Worm (Caenorhabditis elegans): ENCODE data around the gene art-1.
A peak's percentile ranks its signal among the peaks of the same experiment; 100 is the strongest.

Gene art-1

ce11 chrII:6926488-6926887 is 45.5 kb downstream of the art-1 start (continued):
- TF ChIP-seq ceh-16 (tag; optimal IDR thresholded peaks at IDR 0.05) (no peak), R02D3.7 (tag; optimal IDR thresholded peaks at IDR 0.05) (no peak), ztf-11 (tag; optimal IDR thresholded peaks at IDR 0.05) (no peak), snpc-4 (tag; optimal IDR thresholded peaks at IDR 0.05) (peak; percentile 30), mdl-1 (tag; optimal IDR thresholded peaks at IDR 0.05) (peak; percentile 26 to 77), unc-55 (GFP tag; optimal IDR thresholded peaks at IDR 0.05) (peak; percentile 88), sem-4 (tag; optimal IDR thresholded peaks at IDR 0.05) (peak; percentile 44), nhr-237 (tag; optimal IDR thresholded peaks at IDR 0.05) (no peak), nhr-25 (tag; optimal IDR thresholded peaks at IDR 0.05) (peak; percentile 60), skn-1 (tag; optimal IDR thresholded peaks at IDR 0.05) (no peak), peb-1 (tag; optimal IDR thresholded peaks at IDR 0.05) (peak; percentile 14), nhr-129 (tag; optimal IDR thresholded peaks at IDR 0.05) (peak; percentile 78), ama-1 (optimal IDR thresholded peaks at IDR 0.05) (peak; percentile 46), F13H6.1 (tag; optimal IDR thresholded peaks at IDR 0.05) (peak; percentile 86), gmeb-1 (tag; optimal IDR thresholded peaks at IDR 0.05) (peak; percentile 47), nhr-77 (tag; optimal IDR thresholded peaks at IDR 0.05) (no peak), nhr-21 (tag; optimal IDR thresholded peaks at IDR 0.05) (peak; percentile 7), unc-62 (GFP tag; optimal IDR thresholded peaks at IDR 0.05) (no peak), zag-1 (tag; optimal IDR thresholded peaks at IDR 0.05) (peak; percentile 86), ztf-4 (tag; optimal IDR thresholded peaks at IDR 0.05) (peak; percentile 61), mbf-1 (tag; optimal IDR thresholded peaks at IDR 0.05) (no peak), ZK546.5 (tag; optimal IDR thresholded peaks at IDR 0.05) (no peak)

DNA sequence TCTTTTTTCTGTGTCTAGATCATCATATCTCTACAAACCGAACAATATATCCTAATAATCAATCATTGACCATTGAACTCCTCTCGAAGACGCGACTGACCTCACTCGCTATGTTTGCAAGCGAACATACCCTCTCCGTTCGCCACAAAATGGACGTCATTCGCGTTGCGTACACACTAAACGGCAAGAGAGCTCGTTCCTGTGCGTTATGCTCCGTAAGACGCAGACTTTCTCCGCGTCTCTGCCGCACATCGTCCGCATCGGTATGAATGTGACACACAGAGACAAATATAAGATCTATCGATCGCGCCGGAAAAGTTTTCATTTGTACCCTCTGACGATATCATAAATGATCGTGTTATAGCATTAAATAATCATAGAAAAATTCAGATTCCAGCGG is 46.0 kb downstream of the art-1 start:
- TF ChIP-seq fos-1 (tag; optimal IDR thresholded peaks at IDR 0.05) (no peak), ceh-16 (tag; optimal IDR thresholded peaks at IDR 0.05) (no peak), C34F6.9 (tag; optimal IDR thresholded peaks at IDR 0.05) (no peak), elt-3 (tag; optimal IDR thresholded peaks at IDR 0.05) (no peak), ama-1 (optimal IDR thresholded peaks at IDR 0.05) (no peak), ztf-1 (GFP tag; conservative IDR thresholded peaks at IDR 0.05) (no peak), nhr-77 (tag; optimal IDR thresholded peaks at IDR 0.05) (no peak), ztf-11 (tag; optimal IDR thresholded peaks at IDR 0.05) (no peak), nhr-23 (tag; optimal IDR thresholded peaks at IDR 0.05) (no peak), lin-13 (GFP tag; optimal IDR thresholded peaks at IDR 0.05) (no peak), lin-11 (tag; optimal IDR thresholded peaks at IDR 0.05) (no peak)

DNA sequence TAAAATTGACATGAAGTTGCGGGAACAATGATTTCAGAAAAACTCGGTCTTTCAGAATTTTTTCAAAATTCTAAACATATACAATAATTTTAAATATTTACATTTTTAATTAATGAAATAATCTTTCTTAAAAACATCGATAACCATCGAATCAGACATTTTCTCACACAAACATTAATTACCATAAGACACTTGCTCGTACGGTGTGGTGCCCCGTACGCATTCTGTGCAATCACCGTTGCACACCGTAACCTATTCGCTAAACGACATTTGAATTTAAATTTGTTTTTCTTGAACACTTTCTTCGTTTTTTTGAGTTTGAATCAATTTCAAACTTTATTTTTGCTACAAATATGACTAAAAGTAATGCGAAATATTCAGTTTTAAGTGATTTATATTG is 48.2 kb downstream of the art-1 start:
- TF ChIP-seq nhr-10 (tag; optimal IDR thresholded peaks at IDR 0.05) (no peak), nhr-77 (tag; optimal IDR thresholded peaks at IDR 0.05) (no peak), skn-1 (tag; optimal IDR thresholded peaks at IDR 0.05) (no peak), mab-5 (tag; optimal IDR thresholded peaks at IDR 0.05) (no peak), lin-13 (GFP tag; optimal IDR thresholded peaks at IDR 0.05) (no peak), gmeb-1 (tag; optimal IDR thresholded peaks at IDR 0.05) (no peak), aly-2 (tag; optimal IDR thresholded peaks at IDR 0.05) (no peak), elt-3 (tag; optimal IDR thresholded peaks at IDR 0.05) (no peak), nhr-237 (tag; optimal IDR thresholded peaks at IDR 0.05) (no peak), mbf-1 (tag; optimal IDR thresholded peaks at IDR 0.05) (no peak), ceh-82 (tag; optimal IDR thresholded peaks at IDR 0.05) (no peak), nhr-23 (tag; optimal IDR thresholded peaks at IDR 0.05) (no peak), nhr-21 (tag; optimal IDR thresholded peaks at IDR 0.05) (no peak), ztf-1 (GFP tag; conservative IDR thresholded peaks at IDR 0.05) (no peak), alr-1 (tag; optimal IDR thresholded peaks at IDR 0.05) (no peak), sem-4 (tag; optimal IDR thresholded peaks at IDR 0.05) (no peak), blmp-1 (tag; optimal IDR thresholded peaks at IDR 0.05; ENCODE audit: insufficient read depth) (no peak), dmd-4 (tag; optimal IDR thresholded peaks at IDR 0.05) (no peak)

Data from whole organism, L2 larva.